Worm (Caenorhabditis elegans) whole organism, L2 larva: Measurements from ENCODE around the gene inos-1.
A peak's percentile ranks its signal among the peaks of the same experiment; 100 is the strongest.

ENCODE experiments used
- C34F6.9 ChIP-seq: fragments of 150-350 bp; optimal IDR thresholded peaks from 2 replicates; lab custom pipeline; 2014; ENCODE audit warnings: missing biosample characterization, missing genetic modification characterization
- F13H6.1 ChIP-seq: sonication (generic microtip); optimal IDR thresholded peaks from 2 replicates; lab custom pipeline; 2016; ENCODE audit warnings: missing genetic modification characterization, missing compliant biosample characterization
- alr-1 ChIP-seq: fragments of 150-350 bp; optimal IDR thresholded peaks from 2 replicates; lab custom pipeline; 2014; ENCODE audit warnings: missing biosample characterization, missing genetic modification characterization
- ama-1 ChIP-seq: fragments of 150-350 bp; optimal IDR thresholded peaks from 2 replicates; lab custom pipeline; 2018; ENCODE audit warnings: inconsistent platforms
- blmp-1 ChIP-seq: sonication (generic microtip); optimal IDR thresholded peaks from 2 replicates; lab custom pipeline; 2017; ENCODE audit warnings: missing genetic modification characterization, mild to moderate bottlenecking, missing compliant biosample characterization, antibody characterized with exemption, moderate library complexity; ENCODE audit not compliant: insufficient read depth
- crh-2 ChIP-seq: sonication (generic microtip); optimal IDR thresholded peaks from 2 replicates; lab custom pipeline; 2017; ENCODE audit warnings: missing biosample characterization, missing genetic modification characterization
- dmd-4 ChIP-seq: sonication (generic microtip); optimal IDR thresholded peaks from 2 replicates; lab custom pipeline; 2017; ENCODE audit warnings: missing biosample characterization, missing genetic modification characterization
- egl-27 ChIP-seq: sonication (generic microtip); optimal IDR thresholded peaks from 3 replicates; lab custom pipeline; 2017; ENCODE audit warnings: missing biosample characterization, missing genetic modification reagents, missing genetic modification characterization
- elt-1 ChIP-seq: fragments of 150-350 bp; optimal IDR thresholded peaks from 2 replicates; lab custom pipeline; 2014; ENCODE audit warnings: missing biosample characterization, missing genetic modification characterization
- fos-1 ChIP-seq: fragments of 150-350 bp; optimal IDR thresholded peaks from 2 replicates; lab custom pipeline; 2014; ENCODE audit warnings: missing biosample characterization, missing genetic modification characterization
- gmeb-1 ChIP-seq: fragments of 150-350 bp; optimal IDR thresholded peaks from 2 replicates; lab custom pipeline; 2014; ENCODE audit warnings: missing biosample characterization, missing genetic modification characterization
- lsy-2 ChIP-seq, 2 experiments: fragments of 150-350 bp in 1 of 2; sonication (generic microtip) in 1 of 2; optimal IDR thresholded peaks; 2 replicates each; lab custom pipeline; 2014 to 2017; ENCODE audit warnings: missing biosample characterization in 2 of 2, missing genetic modification characterization in 2 of 2
- mab-5 ChIP-seq: fragments of 150-350 bp; optimal IDR thresholded peaks from 2 replicates; lab custom pipeline; 2014; ENCODE audit warnings: missing biosample characterization, missing genetic modification characterization
- mbf-1 ChIP-seq: sonication (generic microtip); optimal IDR thresholded peaks from 2 replicates; lab custom pipeline; 2017; ENCODE audit warnings: missing biosample characterization, missing genetic modification characterization
- mdl-1 ChIP-seq, 2 experiments: fragments of 150-350 bp in 1 of 2; sonication (generic microtip) in 1 of 2; optimal IDR thresholded peaks; 2 replicates each; lab custom pipeline; 2017; ENCODE audit warnings: missing biosample characterization in 2 of 2, missing genetic modification characterization in 2 of 2
- nhr-10 ChIP-seq: sonication (generic microtip); optimal IDR thresholded peaks from 2 replicates; lab custom pipeline; 2017; ENCODE audit warnings: missing biosample characterization, missing genetic modification characterization
- nhr-12 ChIP-seq: fragments of 150-350 bp; optimal IDR thresholded peaks from 2 replicates; lab custom pipeline; 2014; ENCODE audit warnings: missing biosample characterization, missing genetic modification characterization
- nhr-129 ChIP-seq: fragments of 150-350 bp; optimal IDR thresholded peaks from 2 replicates; lab custom pipeline; 2014; ENCODE audit warnings: missing biosample characterization, missing genetic modification characterization
- nhr-21 ChIP-seq: fragments of 150-350 bp; optimal IDR thresholded peaks from 2 replicates; lab custom pipeline; 2014; ENCODE audit warnings: missing biosample characterization, missing genetic modification characterization
- nhr-25 ChIP-seq: fragments of 150-350 bp; sonication (generic microtip); optimal IDR thresholded peaks from 3 replicates; lab custom pipeline; 2014; ENCODE audit warnings: missing biosample characterization, missing genetic modification characterization
- nhr-6 ChIP-seq: fragments of 150-350 bp; optimal IDR thresholded peaks from 2 replicates; lab custom pipeline; 2014; ENCODE audit warnings: missing biosample characterization, missing genetic modification characterization
- peb-1 ChIP-seq: fragments of 150-350 bp; optimal IDR thresholded peaks from 2 replicates; lab custom pipeline; 2014; ENCODE audit warnings: missing biosample characterization, missing genetic modification characterization
- sem-4 ChIP-seq: fragments of 150-350 bp; optimal IDR thresholded peaks from 2 replicates; lab custom pipeline; 2014; ENCODE audit warnings: missing biosample characterization, missing genetic modification reagents, missing genetic modification characterization
- skn-1 ChIP-seq: sonication (generic microtip); optimal IDR thresholded peaks from 2 replicates; lab custom pipeline; 2017; ENCODE audit warnings: missing biosample characterization, missing genetic modification characterization
- sma-3 ChIP-seq: sonication (generic microtip); optimal IDR thresholded peaks from 2 replicates; lab custom pipeline; 2016; ENCODE audit warnings: missing genetic modification reagents, missing genetic modification characterization, missing compliant biosample characterization
- sma-9 ChIP-seq, 2 experiments: fragments of 150-350 bp in 1 of 2; sonication (generic microtip) in 1 of 2; optimal IDR thresholded peaks; 2 replicates each; lab custom pipeline; 2014 to 2016; ENCODE audit warnings: missing genetic modification characterization in 2 of 2, mild to moderate bottlenecking in 1 of 2, missing biosample characterization in 1 of 2, missing compliant biosample characterization in 1 of 2, missing genetic modification reagents in 1 of 2, moderate library complexity in 1 of 2
- unc-55 ChIP-seq: fragments of 150-350 bp; sonication (generic microtip); optimal IDR thresholded peaks from 3 replicates; lab custom pipeline; 2014; ENCODE audit warnings: missing biosample characterization, missing genetic modification reagents, missing genetic modification characterization
- ztf-1 ChIP-seq: fragments of 200-800 bp; sonication (Bioruptor generic); conservative IDR thresholded peaks from 2 replicates; pipeline ENCODE4 v1.3.6; 2022; ENCODE audit warnings: missing genetic modification characterization, missing compliant biosample characterization
- ztf-4 ChIP-seq: fragments of 150-350 bp; optimal IDR thresholded peaks from 2 replicates; lab custom pipeline; 2014; ENCODE audit warnings: missing biosample characterization, missing genetic modification characterization

Gene inos-1

DNA sequence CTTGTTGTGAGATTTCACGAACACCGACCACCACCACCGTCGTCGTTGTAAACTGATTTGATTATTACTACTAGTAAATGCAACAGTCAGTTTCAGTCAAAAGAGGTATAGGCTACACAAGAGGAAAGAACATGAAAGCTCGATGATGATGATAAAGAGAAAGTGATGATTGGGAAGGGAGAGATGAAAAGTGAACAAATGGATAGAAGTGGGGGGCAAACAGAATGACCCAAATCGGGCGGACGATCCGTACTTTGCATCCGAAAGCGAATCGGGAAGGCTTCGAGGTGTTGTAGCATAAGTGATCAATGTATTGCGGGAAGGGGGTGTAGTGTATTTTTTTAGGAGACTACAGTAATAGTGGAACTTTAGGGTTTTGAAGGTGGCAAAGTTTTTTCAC, 10.7 kb upstream of the inos-1 start:
- peak; percentile 30 for TF ChIP-seq blmp-1
- TF ChIP-seq elt-1 (tag; lab: Kevin White, UChicago), result no peak
- TF ChIP-seq nhr-25 (tag; lab: Kevin White, UChicago), result no peak

- TF ChIP-seq F13H6.1, result no peak
- no peak for TF ChIP-seq nhr-25 (tag; lab: Kevin White, UChicago)
- no peak for TF ChIP-seq sma-9 (GFP tag; optimal IDR thresholded peaks at IDR 0.05; lab: Kevin White, UChicago)
- TF ChIP-seq sma-9 (tag; optimal IDR thresholded peaks at IDR 0.05; lab: Kevin White, UChicago), result no peak
- TF ChIP-seq nhr-21 (tag; lab: Kevin White, UChicago), result no peak
- TF ChIP-seq, all 48 proteins: peak for 0
Observed at ce11 chrII:11709464-11709863, 9.4 kb upstream of the inos-1 start, which contains the start of gene fcmt-1. fcmt-1 (minus strand) TSS chrII:11709564.

DNA sequence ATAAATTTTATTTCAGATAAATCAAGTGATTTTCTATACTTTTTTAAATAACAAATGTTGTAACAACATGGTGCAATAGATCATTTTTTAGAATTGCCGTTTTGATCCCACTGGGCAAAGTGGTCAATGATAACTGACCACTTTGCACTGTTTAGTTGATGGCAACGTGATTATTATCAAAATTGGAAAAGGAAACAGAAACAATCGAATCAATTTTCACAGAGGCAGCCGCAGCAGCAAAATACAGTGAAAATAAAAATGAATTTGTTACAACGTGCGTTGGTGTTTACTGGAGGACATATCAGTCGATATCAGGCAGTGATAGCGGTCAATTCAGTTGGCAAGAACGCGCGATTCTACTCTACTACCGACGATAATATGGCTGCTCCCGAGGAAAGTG, 5.7 kb upstream of the inos-1 start, which contains the start of gene VF13D12L.3:
VF13D12L.3 (plus strand) TSS at position 223 of the 400 bp plus-strand sequence.
- TF ChIP-seq ztf-4 (tag; lab: Kevin White, UChicago) (no peak), sma-9 (GFP tag; optimal IDR thresholded peaks at IDR 0.05; lab: Kevin White, UChicago) (no peak), sma-9 (tag; optimal IDR thresholded peaks at IDR 0.05; lab: Kevin White, UChicago) (no peak), elt-1 (tag; lab: Kevin White, UChicago) (no peak), blmp-1 (peak; percentile 2)

ce11 chrII:11700635-11701034, 535 bp upstream of the inos-1 start:
- TF ChIP-seq peb-1 (tag; lab: Kevin White, UChicago) (no peak), egl-27 (tag; lab: Kevin White, UChicago) (no peak), nhr-21 (tag; lab: Kevin White, UChicago) (no peak), elt-1 (tag; lab: Kevin White, UChicago) (no peak), sma-9 (GFP tag; optimal IDR thresholded peaks at IDR 0.05; lab: Kevin White, UChicago) (no peak), sma-9 (tag; optimal IDR thresholded peaks at IDR 0.05; lab: Kevin White, UChicago) (no peak)

ce11 chrII:11695945-11696270, 4.2 kb downstream of the inos-1 start, which contains the start of gene xpf-1:
xpf-1 (plus strand) TSS chrII:11696171.
- TF ChIP-seq nhr-6 (tag; lab: Kevin White, UChicago) (no peak), F13H6.1 (no peak), mbf-1 (tag; lab: Kevin White, UChicago) (no peak), sma-3 (no peak)

ce11 chrII:11695161-11695944, 4.7 kb downstream of the inos-1 start, which contains the start of gene tars-1:
tars-1 (minus strand) TSS chrII:11695657.
- peak; percentile 3 for TF ChIP-seq sma-3
- TF ChIP-seq, all 48 proteins: peak for 1; not testable (repeated sequence) for 47

DNA sequence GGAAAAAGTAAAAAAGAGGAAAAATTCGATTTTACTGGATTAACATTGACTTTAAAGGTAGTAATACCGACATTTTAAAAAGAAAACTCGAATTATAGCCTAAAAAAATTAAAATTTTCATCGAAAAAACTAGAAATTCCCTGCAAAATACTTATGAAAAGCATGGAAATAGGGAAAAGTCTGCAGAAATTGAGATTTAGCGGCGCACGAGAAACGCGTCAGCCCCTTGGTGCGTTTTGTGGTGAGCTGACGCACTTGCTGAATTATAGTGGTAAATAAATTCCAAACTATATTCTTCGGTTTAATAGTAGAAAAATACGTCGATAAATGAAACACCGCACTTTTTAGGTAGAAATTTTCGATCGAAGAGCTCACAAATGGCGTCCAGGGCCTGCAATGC, 5.7 kb downstream of the inos-1 start:
- TF ChIP-seq crh-2 (tag; lab: Kevin White, UChicago) (peak; percentile 27), C34F6.9 (peak; percentile 44), fos-1 (tag; lab: Kevin White, UChicago) (peak; percentile 2), F13H6.1 (no peak), nhr-129 (tag; lab: Kevin White, UChicago) (peak; percentile 42), gmeb-1 (tag; lab: Kevin White, UChicago) (peak; percentile 16), nhr-25 (tag; lab: Kevin White, UChicago) (peak; percentile 8), unc-55 (peak; percentile 50), nhr-12 (tag; lab: Kevin White, UChicago) (no peak), nhr-6 (tag; lab: Kevin White, UChicago) (no peak), lsy-2 (tag; optimal IDR thresholded peaks at IDR 0.05; lab: Kevin White, UChicago) (peak in 1 of 2 experiments; percentile 56)

DNA sequence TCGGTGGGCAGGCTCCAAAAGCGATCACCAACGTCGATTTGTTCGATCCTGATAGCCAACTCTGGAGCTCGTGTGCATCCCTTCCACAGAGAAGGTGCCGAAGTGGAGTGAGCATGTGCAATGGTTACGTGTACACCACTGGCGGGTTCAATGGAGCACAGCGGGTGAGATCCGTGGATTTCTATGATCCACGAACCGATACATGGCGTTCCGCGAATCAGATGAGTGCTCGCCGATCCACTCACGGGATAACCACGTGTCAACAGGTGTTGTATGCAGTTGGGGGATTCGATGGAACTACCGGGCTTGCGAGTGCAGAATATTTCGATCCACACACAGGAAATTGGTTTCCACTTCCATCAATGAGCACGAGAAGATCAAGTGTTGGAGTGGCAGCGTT, 9.2 kb downstream of the inos-1 start:
- TF ChIP-seq skn-1 (no peak), mbf-1 (tag; lab: Kevin White, UChicago) (no peak), mdl-1 (tag; optimal IDR thresholded peaks at IDR 0.05; lab: Kevin White, UChicago) (no peak), lsy-2 (tag; optimal IDR thresholded peaks at IDR 0.05; lab: Kevin White, UChicago) (no peak), sma-9 (GFP tag; optimal IDR thresholded peaks at IDR 0.05; lab: Kevin White, UChicago) (no peak), sma-9 (tag; optimal IDR thresholded peaks at IDR 0.05; lab: Kevin White, UChicago) (no peak), alr-1 (no peak), nhr-10 (tag; lab: Kevin White, UChicago) (no peak), nhr-21 (tag; lab: Kevin White, UChicago) (no peak), peb-1 (tag; lab: Kevin White, UChicago) (no peak), nhr-25 (tag; lab: Kevin White, UChicago) (no peak), ztf-1 (GFP tag; lab: Robert Waterston, UW) (no peak), dmd-4 (tag; lab: Kevin White, UChicago) (no peak), egl-27 (tag; lab: Kevin White, UChicago) (no peak), ama-1 (no peak), sem-4 (no peak), mab-5 (tag; lab: Kevin White, UChicago) (no peak)
